Fruit fly (Drosophila melanogaster) whole organism, prepupa: ENCODE measurements around the gene CG10600.

Experiments
- Blimp-1 ChIP-seq: fragments of 200-800 bp; sonication (Bioruptor generic); optimal IDR thresholded peaks from 3 replicates; lab custom pipeline; 2017; ENCODE audit warnings: missing biosample characterization, missing genetic modification characterization, mild to moderate bottlenecking, moderate library complexity, missing genetic modification reagents
- CG10669 ChIP-seq: fragments of 200-800 bp; sonication (Bioruptor generic); optimal IDR thresholded peaks from 3 replicates; lab custom pipeline; 2018; ENCODE audit warnings: missing biosample characterization, mild to moderate bottlenecking, missing genetic modification characterization, moderate library complexity
- CG11762 ChIP-seq: fragments of 200-800 bp; sonication (Bioruptor generic); optimal IDR thresholded peaks from 3 replicates; lab custom pipeline; 2016; ENCODE audit warnings: missing biosample characterization, missing genetic modification characterization; ENCODE audit not compliant: insufficient read depth
- CG15336 ChIP-seq: fragments of 200-800 bp; sonication (Bioruptor generic); IDR thresholded peaks from 2 replicates; pipeline ENCODE4 v1.3.6; 2022; ENCODE audit warnings: missing biosample characterization, missing genetic modification characterization
- CG1621 ChIP-seq: fragments of 200-800 bp; sonication (Bioruptor generic); optimal IDR thresholded peaks from 3 replicates; lab custom pipeline; 2018; ENCODE audit warnings: missing biosample characterization, mild to moderate bottlenecking, missing genetic modification characterization
- CG16779 ChIP-seq: fragments of 200-800 bp; sonication (Bioruptor generic); optimal IDR thresholded peaks from 3 replicates; lab custom pipeline; 2017; ENCODE audit warnings: missing biosample characterization, mild to moderate bottlenecking, missing genetic modification characterization
- CG3032 ChIP-seq: fragments of 200-800 bp; optimal IDR thresholded peaks from 2 replicates; lab custom pipeline; 2019; ENCODE audit warnings: missing biosample characterization, mild to moderate bottlenecking, missing genetic modification characterization, moderate library complexity
- CG32006 ChIP-seq: fragments of 200-800 bp; sonication (Bioruptor generic); optimal IDR thresholded peaks from 3 replicates; lab custom pipeline; 2017; ENCODE audit warnings: missing biosample characterization, mild to moderate bottlenecking, missing genetic modification characterization
- CG34406 ChIP-seq: fragments of 200-800 bp; sonication (Bioruptor generic); optimal IDR thresholded peaks from 3 replicates; lab custom pipeline; 2016; ENCODE audit warnings: missing biosample characterization, missing genetic modification characterization
- CG4318 ChIP-seq: fragments of 200-800 bp; sonication (Bioruptor generic); optimal IDR thresholded peaks from 3 replicates; lab custom pipeline; 2017; ENCODE audit warnings: missing biosample characterization, mild to moderate bottlenecking, missing genetic modification characterization
- CG6163 ChIP-seq: fragments of 200-800 bp; sonication (Bioruptor generic); IDR thresholded peaks from 3 replicates; pipeline ENCODE4 v1.3.6; 2022; ENCODE audit warnings: missing biosample characterization, missing genetic modification characterization
- CG6792 ChIP-seq: fragments of 200-800 bp; sonication (Bioruptor generic); optimal IDR thresholded peaks from 3 replicates; lab custom pipeline; 2016; ENCODE audit warnings: missing biosample characterization, missing genetic modification characterization
- CG6808 ChIP-seq: fragments of 200-800 bp; sonication (Bioruptor generic); optimal IDR thresholded peaks from 3 replicates; lab custom pipeline; 2017; ENCODE audit warnings: missing biosample characterization, missing genetic modification characterization, mild to moderate bottlenecking, moderate library complexity, missing genetic modification reagents
- CG6854 ChIP-seq: fragments of 200-800 bp; sonication (Bioruptor generic); optimal IDR thresholded peaks from 2 replicates; lab custom pipeline; 2017; ENCODE audit warnings: missing biosample characterization, mild to moderate bottlenecking, missing genetic modification characterization
- CG8119 ChIP-seq: fragments of 200-800 bp; sonication (Bioruptor generic); IDR thresholded peaks from 3 replicates; pipeline ENCODE4 v1.3.6; 2022; ENCODE audit warnings: missing biosample characterization, missing genetic modification characterization
- CG8319 ChIP-seq: fragments of 200-800 bp; sonication (Bioruptor generic); optimal IDR thresholded peaks from 3 replicates; lab custom pipeline; 2016; ENCODE audit warnings: missing biosample characterization, missing genetic modification characterization
- CG8632 ChIP-seq: fragments of 200-800 bp; sonication (Bioruptor generic); optimal IDR thresholded peaks from 3 replicates; lab custom pipeline; 2016; ENCODE audit warnings: missing biosample characterization, missing genetic modification characterization
- Eip75B ChIP-seq: fragments of 200-800 bp; sonication (Bioruptor generic); optimal IDR thresholded peaks from 3 replicates; lab custom pipeline; 2016; ENCODE audit warnings: missing biosample characterization, missing genetic modification characterization
- Eip78C ChIP-seq: fragments of 200-800 bp; sonication (Bioruptor generic); peaks from one replicate; lab custom pipeline; 2016; ENCODE audit warnings: missing biosample characterization, missing genetic modification characterization
- Eip93F ChIP-seq: fragments of 200-800 bp; sonication (Bioruptor generic); optimal IDR thresholded peaks from 2 replicates; lab custom pipeline; 2016; ENCODE audit warnings: missing biosample characterization, mild to moderate bottlenecking, missing genetic modification characterization
- Ets21C ChIP-seq: fragments of 200-800 bp; sonication (Bioruptor generic); optimal IDR thresholded peaks from 3 replicates; lab custom pipeline; 2016; ENCODE audit warnings: missing biosample characterization, missing genetic modification characterization
- Ets96B ChIP-seq: fragments of 200-800 bp; optimal IDR thresholded peaks from 2 replicates; lab custom pipeline; 2019; ENCODE audit warnings: missing biosample characterization, mild to moderate bottlenecking, missing genetic modification characterization, moderate library complexity
- Gug ChIP-seq: fragments of 200-800 bp; sonication (Bioruptor generic); IDR thresholded peaks from 2 replicates; pipeline ENCODE4 v1.3.6; 2022; ENCODE audit warnings: missing biosample characterization, missing genetic modification characterization
- Hr38 ChIP-seq: sonication (Bioruptor generic); optimal IDR thresholded peaks from 2 replicates; lab custom pipeline; 2016; ENCODE audit warnings: missing biosample characterization, missing genetic modification characterization
- Hr39 ChIP-seq: fragments of 200-800 bp; sonication (Bioruptor generic); optimal IDR thresholded peaks from 2 replicates; lab custom pipeline; 2016; ENCODE audit warnings: missing biosample characterization, missing genetic modification characterization
- Hr4 ChIP-seq: fragments of 200-800 bp; sonication (Bioruptor generic); optimal IDR thresholded peaks from 3 replicates; lab custom pipeline; 2016; ENCODE audit warnings: missing biosample characterization, missing genetic modification characterization
- Lpt ChIP-seq: fragments of 200-800 bp; sonication (Bioruptor generic); optimal IDR thresholded peaks from 3 replicates; lab custom pipeline; 2016; ENCODE audit warnings: missing biosample characterization, missing genetic modification characterization
- Met ChIP-seq: fragments of 200-800 bp; sonication (Bioruptor generic); optimal IDR thresholded peaks from 3 replicates; lab custom pipeline; 2016; ENCODE audit warnings: missing biosample characterization, missing genetic modification characterization
- OdsH ChIP-seq: fragments of 200-800 bp; sonication (Bioruptor generic); optimal IDR thresholded peaks from 3 replicates; lab custom pipeline; 2016; ENCODE audit warnings: missing biosample characterization, missing genetic modification characterization
- Smox ChIP-seq: fragments of 200-800 bp; sonication (Bioruptor generic); optimal IDR thresholded peaks from 3 replicates; lab custom pipeline; 2016; ENCODE audit warnings: missing biosample characterization, missing genetic modification characterization
- Sox102F ChIP-seq: fragments of 200-800 bp; sonication (Bioruptor generic); optimal IDR thresholded peaks from 2 replicates; lab custom pipeline; 2016; ENCODE audit warnings: missing biosample characterization, mild to moderate bottlenecking, missing genetic modification characterization
- Sox14 ChIP-seq: fragments of 200-800 bp; sonication (Bioruptor generic); optimal IDR thresholded peaks from 3 replicates; lab custom pipeline; 2016; ENCODE audit warnings: missing biosample characterization, missing genetic modification characterization
- Sox15 ChIP-seq: fragments of 200-800 bp; sonication (Bioruptor generic); optimal IDR thresholded peaks from 3 replicates; lab custom pipeline; 2016; ENCODE audit warnings: missing biosample characterization, missing genetic modification characterization
- achi ChIP-seq: fragments of 200-800 bp; sonication (Bioruptor generic); optimal IDR thresholded peaks from 3 replicates; lab custom pipeline; 2016; ENCODE audit warnings: missing biosample characterization, missing genetic modification characterization
- acj6 ChIP-seq: fragments of 200-800 bp; sonication (Bioruptor generic); optimal IDR thresholded peaks from 3 replicates; lab custom pipeline; 2016; ENCODE audit warnings: missing biosample characterization, missing genetic modification characterization
- cyc ChIP-seq: fragments of 200-800 bp; sonication (Bioruptor generic); optimal IDR thresholded peaks from 3 replicates; lab custom pipeline; 2016; ENCODE audit warnings: missing biosample characterization, missing genetic modification characterization
- dsx ChIP-seq: fragments of 200-800 bp; optimal IDR thresholded peaks from 3 replicates; lab custom pipeline; 2019; ENCODE audit warnings: missing biosample characterization, mild to moderate bottlenecking, missing genetic modification characterization, moderate library complexity; ENCODE audit not compliant: poor library complexity, severe bottlenecking
- eg ChIP-seq: fragments of 200-800 bp; sonication (Bioruptor generic); IDR thresholded peaks from 3 replicates; pipeline ENCODE4 v1.3.6; 2022; ENCODE audit warnings: missing biosample characterization, missing genetic modification characterization
- esn ChIP-seq: fragments of 200-800 bp; sonication (Bioruptor generic); optimal IDR thresholded peaks from 2 replicates; lab custom pipeline; 2016; ENCODE audit warnings: missing biosample characterization, mild to moderate bottlenecking, missing genetic modification characterization, moderate library complexity
- fd59A ChIP-seq: fragments of 200-800 bp; sonication (Bioruptor generic); optimal IDR thresholded peaks from 2 replicates; lab custom pipeline; 2017; ENCODE audit warnings: missing biosample characterization, mild to moderate bottlenecking, missing genetic modification characterization, missing genetic modification reagents
- fkh ChIP-seq: fragments of 200-800 bp; sonication (Bioruptor generic); optimal IDR thresholded peaks from 3 replicates; lab custom pipeline; 2017; ENCODE audit warnings: missing biosample characterization, mild to moderate bottlenecking, missing genetic modification characterization, moderate library complexity
- lz ChIP-seq: fragments of 200-800 bp; sonication (Bioruptor generic); optimal IDR thresholded peaks from 3 replicates; lab custom pipeline; 2016; ENCODE audit warnings: missing biosample characterization, missing genetic modification characterization
- net ChIP-seq: fragments of 200-800 bp; sonication (Bioruptor generic); optimal IDR thresholded peaks from 3 replicates; lab custom pipeline; 2016; ENCODE audit warnings: missing biosample characterization, missing genetic modification characterization
- pdm3 ChIP-seq: fragments of 200-800 bp; sonication (Bioruptor generic); optimal IDR thresholded peaks from 3 replicates; lab custom pipeline; 2016; ENCODE audit warnings: missing biosample characterization, missing genetic modification characterization
- salr ChIP-seq, 2 experiments: fragments of 200-800 bp; sonication (Bioruptor generic); optimal IDR thresholded peaks; 3 replicates each; lab custom pipeline; 2016 to 2018; ENCODE audit warnings: missing biosample characterization in 2 of 2, missing genetic modification characterization in 2 of 2, mild to moderate bottlenecking in 1 of 2
- spab ChIP-seq: fragments of 200-800 bp; sonication (Bioruptor generic); optimal IDR thresholded peaks from 2 replicates; lab custom pipeline; 2017; ENCODE audit warnings: missing biosample characterization, mild to moderate bottlenecking, missing genetic modification characterization, missing genetic modification reagents
- ss ChIP-seq, 2 experiments: fragments of 200-800 bp; sonication (Bioruptor generic); optimal IDR thresholded peaks; 2 replicates in 1 of 2; 3 replicates in 1 of 2; lab custom pipeline; 2017 to 2018; ENCODE audit warnings: mild to moderate bottlenecking in 2 of 2, missing biosample characterization in 2 of 2, missing genetic modification characterization in 2 of 2, moderate library complexity in 1 of 2
- svp ChIP-seq: fragments of 200-800 bp; sonication (Bioruptor generic); peaks from one replicate; lab custom pipeline; 2016; ENCODE audit warnings: missing biosample characterization, missing genetic modification characterization
- topi ChIP-seq: fragments of 200-800 bp; sonication (Bioruptor generic); optimal IDR thresholded peaks from 3 replicates; lab custom pipeline; 2016; ENCODE audit warnings: missing biosample characterization, missing genetic modification characterization
- vri ChIP-seq: fragments of 200-800 bp; sonication (Bioruptor generic); optimal IDR thresholded peaks from 3 replicates; lab custom pipeline; 2016; ENCODE audit warnings: missing biosample characterization, mild to moderate bottlenecking, missing genetic modification characterization

Gene CG10600

DNA sequence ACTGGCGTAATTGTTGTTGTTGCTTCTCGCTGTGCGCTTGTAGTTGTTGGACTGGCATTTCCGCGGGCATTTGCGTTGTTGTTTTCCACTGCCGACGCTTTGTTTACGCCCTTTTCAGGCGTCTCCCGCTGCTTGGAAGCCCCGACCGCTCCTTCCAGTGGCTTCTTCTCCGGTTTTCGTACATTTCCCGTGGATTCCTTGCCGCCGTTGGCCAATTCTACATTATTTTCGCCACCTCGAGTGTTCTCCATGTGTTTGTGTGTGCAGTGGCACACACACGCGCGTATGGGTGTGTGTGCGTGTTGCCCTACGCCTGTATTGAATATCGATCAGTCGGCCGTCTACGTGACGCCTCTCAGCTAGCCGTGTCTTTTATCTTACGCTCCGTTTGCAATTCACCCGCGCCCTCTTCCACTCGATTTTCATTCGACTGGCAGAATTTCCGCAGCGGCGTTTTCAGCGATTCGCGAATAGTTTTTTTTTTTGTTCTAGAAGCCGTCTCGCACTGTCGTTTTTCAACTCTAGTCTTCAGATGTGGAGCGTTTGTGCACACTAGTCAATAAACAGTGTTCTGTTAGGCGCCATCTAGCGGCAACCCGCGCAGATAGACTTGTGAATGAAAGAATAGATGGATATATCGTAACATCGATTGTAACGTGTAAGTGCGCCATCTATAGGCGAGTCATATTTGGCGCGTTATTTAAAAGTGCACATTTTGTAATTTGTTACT lies at the start of gene CG10600:
CG10600 (minus strand) TSS at position 537 of the 730 bp plus-strand sequence.
- TF ChIP-seq acj6 (no peak), Eip78C (GFP tag; lab: Kevin White, UChicago) (peak; percentile 95), ss (GFP tag; optimal IDR thresholded peaks at IDR 0.05; lab: Kevin White, UChicago) (peak; percentile 65 to 73), Sox102F (peak; percentile 82), fkh (peak; percentile 77), CG3032 (tag; lab: Kevin White, UChicago) (peak; percentile 50), Ets21C (GFP tag; lab: Kevin White, UChicago) (no peak), CG15336 (GFP tag; lab: Robert Waterston, UW) (0 out of 2 replicates have a peak, but pooled peaks have one; percentile 17), vri (GFP tag; lab: Kevin White, UChicago) (no peak), dsx (peak; percentile 55), Sox15 (peak; percentile 55), CG11762 (GFP tag; lab: Kevin White, UChicago) (no peak), cyc (GFP tag; lab: Kevin White, UChicago) (peak; percentile 85), Ets96B (tag; lab: Kevin White, UChicago) (peak; percentile 24), CG6163 (GFP tag; lab: Robert Waterston, UW) (peak; percentile 63; the same call in 2 of the 3 replicates), OdsH (GFP tag; lab: Kevin White, UChicago) (peak; percentile 59), CG8632 (GFP tag; lab: Kevin White, UChicago) (peak; percentile 47), achi (GFP tag; lab: Kevin White, UChicago) (peak; percentile 66), fd59A (GFP tag; lab: Kevin White, UChicago) (peak; percentile 37), Eip75B (GFP tag; lab: Kevin White, UChicago) (no peak), Sox14 (peak; percentile 89), pdm3 (no peak), lz (GFP tag; lab: Kevin White, UChicago) (peak; percentile 80), Blimp-1 (peak; percentile 19), Lpt (no peak), Smox (GFP tag; lab: Kevin White, UChicago) (no peak), CG6792 (GFP tag; lab: Kevin White, UChicago) (peak; percentile 75), topi (GFP tag; lab: Kevin White, UChicago) (peak; percentile 76), Hr39 (peak; percentile 81), CG6854 (GFP tag; lab: Kevin White, UChicago) (no peak), eg (0 out of 3 replicates have a peak, but pooled peaks have one; percentile 36), salr (GFP tag; optimal IDR thresholded peaks at IDR 0.05; lab: Kevin White, UChicago) (peak; percentile 54 to 62), svp (peak; percentile 91), CG34406 (GFP tag; lab: Kevin White, UChicago) (peak; percentile 50), Hr38 (GFP tag; lab: Kevin White, UChicago) (no peak), CG1621 (tag; lab: Kevin White, UChicago) (peak; percentile 51), CG6808 (peak; percentile 57), CG32006 (GFP tag; lab: Kevin White, UChicago) (no peak), net (GFP tag; lab: Kevin White, UChicago) (peak; percentile 72), spab (GFP tag; lab: Kevin White, UChicago) (no peak), CG10669 (GFP tag; lab: Kevin White, UChicago) (peak; percentile 57), esn (peak; percentile 86), Met (GFP tag; lab: Kevin White, UChicago) (no peak), CG16779 (tag; lab: Kevin White, UChicago) (no peak), Gug (GFP tag; lab: Robert Waterston, UW) (no peak), CG4318 (GFP tag; lab: Kevin White, UChicago) (no peak), CG8319 (GFP tag; lab: Kevin White, UChicago) (peak; percentile 53), Eip93F (GFP tag; lab: Kevin White, UChicago) (no peak), Hr4 (no peak), CG8119 (GFP tag; lab: Robert Waterston, UW) (0 out of 3 replicates have a peak, but pooled peaks have one; percentile 15)
